Fruit fly (Drosophila melanogaster) whole organism, pupa: ENCODE results near the gene gcm2.

Experiments
- CG10348 ChIP-seq: fragments of 200-800 bp; sonication (Bioruptor generic); IDR thresholded peaks from 2 replicates; pipeline ENCODE4 v1.3.6; 2022; ENCODE audit warnings: missing biosample characterization, missing genetic modification characterization
- CG12605 ChIP-seq: fragments of 200-800 bp; sonication (Bioruptor generic); IDR thresholded peaks from 2 replicates; pipeline ENCODE4 v1.3.6; 2022; ENCODE audit warnings: missing biosample characterization, missing genetic modification characterization
- CG13204 ChIP-seq: fragments of 200-800 bp; sonication (Bioruptor generic); optimal IDR thresholded peaks from 2 replicates; lab custom pipeline; 2018; ENCODE audit warnings: missing biosample characterization, mild to moderate bottlenecking, missing genetic modification characterization, moderate library complexity
- CG14655 ChIP-seq: fragments of 200-800 bp; sonication (Bioruptor generic); optimal IDR thresholded peaks from 3 replicates; lab custom pipeline; 2017; ENCODE audit warnings: mild to moderate bottlenecking, missing biosample characterization, missing genetic modification reagents, missing genetic modification characterization
- CG15710 ChIP-seq: fragments of 200-800 bp; sonication (Bioruptor generic); optimal IDR thresholded peaks from 2 replicates; lab custom pipeline; 2018; ENCODE audit warnings: missing biosample characterization, mild to moderate bottlenecking, missing genetic modification characterization, moderate library complexity
- CG17806 ChIP-seq: fragments of 200-800 bp; sonication (Bioruptor generic); optimal IDR thresholded peaks from 2 replicates; lab custom pipeline; 2018; ENCODE audit warnings: missing biosample characterization, mild to moderate bottlenecking, missing genetic modification characterization, moderate library complexity
- CG32121 ChIP-seq: fragments of 200-800 bp; sonication (Bioruptor generic); IDR thresholded peaks from 2 replicates; pipeline ENCODE4 v1.3.6; 2022; ENCODE audit warnings: missing biosample characterization, missing genetic modification characterization
- CG34367 ChIP-seq: fragments of 200-800 bp; sonication (Bioruptor generic); optimal IDR thresholded peaks from 2 replicates; lab custom pipeline; 2018; ENCODE audit warnings: missing biosample characterization, mild to moderate bottlenecking, missing genetic modification characterization
- CG4496 ChIP-seq: fragments of 200-800 bp; sonication (Bioruptor generic); IDR thresholded peaks from 3 replicates; pipeline ENCODE4 v1.3.6; 2022; ENCODE audit warnings: missing biosample characterization, missing genetic modification characterization
- CG8159 ChIP-seq: fragments of 200-800 bp; sonication (Bioruptor generic); optimal IDR thresholded peaks from 3 replicates; lab custom pipeline; 2018; ENCODE audit warnings: missing biosample characterization, mild to moderate bottlenecking, missing genetic modification characterization, moderate library complexity
- CG8301 ChIP-seq: fragments of 200-800 bp; sonication (Bioruptor generic); optimal IDR thresholded peaks from 2 replicates; lab custom pipeline; 2018; ENCODE audit warnings: missing biosample characterization, mild to moderate bottlenecking, missing genetic modification characterization
- CG9948 ChIP-seq: fragments of 200-800 bp; sonication (Bioruptor generic); optimal IDR thresholded peaks from 2 replicates; lab custom pipeline; 2018; ENCODE audit warnings: missing biosample characterization, mild to moderate bottlenecking, missing genetic modification characterization, moderate library complexity
- D1 ChIP-seq: fragments of 200-800 bp; sonication (Bioruptor generic); optimal IDR thresholded peaks from 2 replicates; lab custom pipeline; 2018; ENCODE audit warnings: missing biosample characterization, mild to moderate bottlenecking, missing genetic modification characterization, moderate library complexity
- EcR ChIP-seq: fragments of 200-800 bp; sonication (Bioruptor generic); optimal IDR thresholded peaks from 3 replicates; lab custom pipeline; 2019; ENCODE audit warnings: missing biosample characterization, missing genetic modification characterization, mild to moderate bottlenecking, moderate library complexity, missing genetic modification reagents
- Ets98B ChIP-seq: fragments of 200-800 bp; sonication (Bioruptor generic); IDR thresholded peaks from 2 replicates; pipeline ENCODE4 v1.3.6; 2022; ENCODE audit warnings: missing biosample characterization, missing genetic modification characterization
- Pif1A ChIP-seq: fragments of 200-800 bp; sonication (Bioruptor generic); optimal IDR thresholded peaks from 3 replicates; lab custom pipeline; 2016; ENCODE audit warnings: missing biosample characterization, missing genetic modification characterization
- Pif1B ChIP-seq: fragments of 200-800 bp; sonication (Bioruptor generic); optimal IDR thresholded peaks from 3 replicates; lab custom pipeline; 2016; ENCODE audit warnings: missing biosample characterization, missing genetic modification characterization
- Snoo ChIP-seq: fragments of 200-800 bp; sonication (Bioruptor generic); optimal IDR thresholded peaks from 3 replicates; lab custom pipeline; 2017; ENCODE audit warnings: missing biosample characterization, mild to moderate bottlenecking, missing genetic modification characterization, inconsistent platforms
- fd96Ca ChIP-seq: fragments of 200-800 bp; sonication (Bioruptor generic); IDR thresholded peaks from 3 replicates; pipeline ENCODE4 v1.3.6; 2022; ENCODE audit warnings: missing biosample characterization, missing genetic modification characterization
- gl ChIP-seq: fragments of 200-800 bp; sonication (Bioruptor generic); optimal IDR thresholded peaks from 2 replicates; lab custom pipeline; 2018; ENCODE audit warnings: missing biosample characterization, mild to moderate bottlenecking, missing genetic modification characterization
- rn ChIP-seq: fragments of 200-800 bp; sonication (Bioruptor generic); IDR thresholded peaks from 2 replicates; pipeline ENCODE4 v1.3.6; 2022; ENCODE audit warnings: missing biosample characterization, missing genetic modification characterization

Gene gcm2

DNA sequence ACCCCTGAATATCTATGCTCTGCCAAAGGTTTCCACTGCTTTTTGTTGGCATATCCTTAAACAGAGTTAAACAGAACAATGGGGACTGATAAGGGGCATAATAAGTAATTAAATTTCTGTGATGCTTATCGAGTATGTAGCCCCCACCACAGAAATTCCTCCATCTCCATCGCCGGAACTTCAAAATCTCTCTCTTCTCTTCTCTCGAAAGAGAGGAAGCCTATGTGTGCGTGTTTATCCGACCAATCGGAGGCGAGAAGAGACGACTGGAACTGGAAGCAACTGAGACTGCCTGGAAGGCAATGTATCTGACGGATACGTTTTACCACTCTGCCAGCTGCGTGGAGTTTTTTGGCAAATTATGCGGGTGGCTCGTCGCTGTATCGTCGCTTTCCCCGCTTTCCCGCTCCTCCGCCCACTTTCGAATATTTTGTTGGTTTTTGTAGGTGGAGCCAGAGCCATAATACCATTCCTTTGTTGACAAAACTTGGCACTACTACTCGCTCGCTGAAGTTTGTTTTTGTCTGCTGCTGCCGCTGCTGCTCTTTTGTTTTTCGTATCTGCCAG, at the start of gene gcm2:
TSS of gene gcm2 (plus strand) at position 566 of the 567 bp plus-strand sequence.
- peak; percentile 10 for TF ChIP-seq CG13204 (GFP tag; lab: Kevin White, UChicago)
- no peak for TF ChIP-seq CG15710 (tag; lab: Kevin White, UChicago)
- no peak for TF ChIP-seq CG4496 (GFP tag; lab: Robert Waterston, UW)
- TF ChIP-seq CG17806 (tag; lab: Kevin White, UChicago), result no peak
- TF ChIP-seq CG14655 (GFP tag; lab: Kevin White, UChicago), result no peak
- no peak for TF ChIP-seq CG32121
- TF ChIP-seq CG8159, result no peak

DNA sequence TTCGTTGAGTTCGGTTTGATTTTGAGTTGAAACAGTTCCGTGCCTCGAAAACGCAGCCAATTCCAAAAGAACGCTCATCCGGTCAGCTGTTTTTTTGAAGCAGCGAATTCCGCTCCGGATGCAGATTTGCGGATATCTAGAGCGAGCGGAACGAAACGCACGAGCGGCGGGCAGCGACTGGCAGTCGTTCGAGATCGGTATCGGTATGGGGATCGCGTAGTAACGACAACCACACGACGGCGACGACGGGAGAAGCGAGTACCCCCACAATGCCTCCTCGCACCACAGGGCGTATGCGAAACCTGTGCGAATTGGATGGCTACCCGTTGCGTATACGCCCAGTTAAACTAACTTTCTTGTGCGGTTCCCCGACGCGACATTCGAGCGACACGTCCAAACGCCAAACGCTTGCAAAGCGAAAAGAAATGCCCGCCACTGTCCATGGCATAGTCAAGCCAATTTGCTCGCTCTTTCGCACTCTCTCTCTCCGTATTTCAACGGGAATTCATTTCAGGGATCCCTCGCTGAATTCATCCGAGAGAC, 48.2 kb upstream of the gcm2 start:
- TF ChIP-seq CG13204 (GFP tag; lab: Kevin White, UChicago) (no peak), fd96Ca (GFP tag; lab: Robert Waterston, UW) (peak; percentile 63; the same call in 1 of the 3 replicates), CG4496 (GFP tag; lab: Robert Waterston, UW) (peak; percentile 46; the same call in 2 of the 3 replicates), CG32121 (peak; percentile 77), Ets98B (GFP tag; lab: Robert Waterston, UW) (peak; percentile 59; the same call in 1 of the 2 replicates)
- TF ChIP-seq, all 21 proteins: peak for 4

DNA sequence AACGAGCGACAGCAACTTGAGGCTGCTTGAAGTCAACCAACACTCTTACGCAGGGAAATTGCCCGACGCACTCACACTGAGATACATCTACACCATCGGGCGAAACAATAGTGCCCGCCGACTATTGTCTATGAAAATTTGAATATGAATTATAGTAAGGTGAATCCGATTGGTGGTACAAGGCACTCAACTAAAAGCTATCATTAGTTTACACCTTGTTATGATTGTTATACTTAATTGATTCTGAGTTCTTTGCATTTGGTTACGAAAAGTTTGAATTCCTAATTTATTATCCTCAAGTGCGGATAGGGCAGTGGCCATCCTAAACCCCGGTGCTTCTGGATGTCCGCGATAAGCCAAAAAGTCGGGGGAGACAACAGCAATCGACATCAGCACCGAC, 45.6 kb upstream of the gcm2 start:
- TF ChIP-seq CG8159 (peak; percentile 8), EcR (no peak), rn (GFP tag; lab: Robert Waterston, UW) (no peak), CG14655 (GFP tag; lab: Kevin White, UChicago) (no peak), CG17806 (tag; lab: Kevin White, UChicago) (no peak), D1 (tag; lab: Kevin White, UChicago) (no peak)

DNA sequence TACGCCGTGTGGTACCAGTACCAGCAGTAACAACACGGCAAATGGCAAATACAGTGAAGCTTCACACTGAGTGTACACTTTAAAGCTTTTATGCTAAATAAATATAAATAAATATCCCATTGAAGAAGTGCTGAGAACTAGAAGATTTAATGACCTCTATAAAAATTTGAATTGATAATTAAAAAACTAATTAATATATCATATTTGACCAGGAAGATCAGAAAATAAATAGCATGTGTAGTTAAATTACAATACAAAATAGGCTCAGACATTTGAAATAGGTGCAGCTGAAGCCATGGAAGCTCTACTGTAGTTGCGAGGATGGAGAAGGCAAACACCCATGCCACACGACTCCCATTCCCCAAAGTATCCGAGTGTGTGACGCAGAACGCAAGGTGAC, 43.8 kb upstream of the gcm2 start:
- no peak for TF ChIP-seq CG12605 (GFP tag; lab: Robert Waterston, UW)
- no peak for TF ChIP-seq gl
- peak; percentile 55 for TF ChIP-seq Ets98B (GFP tag; lab: Robert Waterston, UW)
- peak; percentile 41 for TF ChIP-seq CG8159
- peak; percentile 76 for TF ChIP-seq CG8301
- TF ChIP-seq fd96Ca (GFP tag; lab: Robert Waterston, UW), result peak; percentile 53; the same call in 1 of the 3 replicates
- no peak for TF ChIP-seq D1 (tag; lab: Kevin White, UChicago)
- no peak for TF ChIP-seq EcR
- no peak for TF ChIP-seq CG13204 (GFP tag; lab: Kevin White, UChicago)
- TF ChIP-seq CG17806 (tag; lab: Kevin White, UChicago), result no peak
- peak; percentile 40 for TF ChIP-seq Pif1A (GFP tag; lab: Kevin White, UChicago)
- peak; percentile 85 for TF ChIP-seq CG14655 (GFP tag; lab: Kevin White, UChicago)
- peak; percentile 70 for TF ChIP-seq CG32121
- TF ChIP-seq rn (GFP tag; lab: Robert Waterston, UW), result no peak
- TF ChIP-seq CG10348 (GFP tag; lab: Robert Waterston, UW), result peak; percentile 30; the same call in 1 of the 2 replicates
- no peak for TF ChIP-seq Pif1B
- peak; percentile 48 for TF ChIP-seq CG9948 (tag; lab: Kevin White, UChicago)
- TF ChIP-seq CG4496 (GFP tag; lab: Robert Waterston, UW), result peak; percentile 60; the same call in 2 of the 3 replicates
- peak; percentile 44 for TF ChIP-seq CG15710 (tag; lab: Kevin White, UChicago)

- TF ChIP-seq CG17806 (tag; lab: Kevin White, UChicago) (no peak), CG10348 (GFP tag; lab: Robert Waterston, UW) (no peak), Pif1B (no peak), fd96Ca (GFP tag; lab: Robert Waterston, UW) (peak; percentile 17; the same call in 1 of the 3 replicates), CG13204 (GFP tag; lab: Kevin White, UChicago) (no peak), Pif1A (GFP tag; lab: Kevin White, UChicago) (no peak), CG14655 (GFP tag; lab: Kevin White, UChicago) (no peak), CG32121 (peak; percentile 52), gl (no peak), D1 (tag; lab: Kevin White, UChicago) (no peak), Ets98B (GFP tag; lab: Robert Waterston, UW) (peak; percentile 40; the same call in 1 of the 2 replicates), CG12605 (GFP tag; lab: Robert Waterston, UW) (no peak), EcR (no peak), CG9948 (tag; lab: Kevin White, UChicago) (no peak), CG8301 (no peak), CG4496 (GFP tag; lab: Robert Waterston, UW) (no peak), CG15710 (tag; lab: Kevin White, UChicago) (no peak), rn (GFP tag; lab: Robert Waterston, UW) (no peak), CG34367 (tag; lab: Kevin White, UChicago) (no peak), CG8159 (no peak), Snoo (tag; lab: Kevin White, UChicago) (no peak)
Observed at dm6 chr2L:9565387-9565786, 43.0 kb upstream of the gcm2 start, which contains the start of gene CG46468. Gene CG46468, minus strand, starts transcription at chr2L:9565438.

DNA sequence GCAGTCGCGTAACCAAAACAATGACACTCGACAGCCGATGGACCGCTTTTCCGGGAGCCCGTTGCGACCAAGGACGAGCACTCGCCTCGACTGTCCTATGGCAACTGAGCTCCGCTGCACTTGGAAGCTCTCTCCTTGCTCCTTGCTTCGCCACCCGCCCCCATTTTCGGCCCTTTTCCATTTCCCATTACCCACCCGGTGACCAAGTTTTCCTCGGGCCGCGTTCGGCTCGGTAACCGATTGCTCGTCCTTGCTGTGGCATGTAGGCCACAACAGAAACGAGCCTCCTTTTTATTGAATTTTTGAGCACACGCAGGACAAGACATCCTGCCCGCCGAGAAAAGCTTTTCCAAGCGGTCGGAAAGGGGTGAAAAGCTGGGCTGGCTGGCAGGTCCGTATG, 41.7 kb upstream of the gcm2 start, which contains the start of gene jp:
TSS of gene jp (minus strand) at position 95 of the 400 bp plus-strand sequence.
- no peak for TF ChIP-seq CG34367 (tag; lab: Kevin White, UChicago)
- TF ChIP-seq Snoo (tag; lab: Kevin White, UChicago), result no peak
- TF ChIP-seq CG13204 (GFP tag; lab: Kevin White, UChicago), result peak; percentile 24
- TF ChIP-seq CG4496 (GFP tag; lab: Robert Waterston, UW), result no peak
- no peak for TF ChIP-seq D1 (tag; lab: Kevin White, UChicago)
